Worm (Caenorhabditis elegans) whole organism, L4 larva: Measurements from ENCODE around the gene C01F1.6.

Source experiments
- D1046.2 ChIP-seq: fragments of 200-800 bp; sonication (Bioruptor generic); IDR thresholded peaks from 2 replicates; pipeline ENCODE4 v1.3.6; 2022; ENCODE audit warnings: missing genetic modification characterization, missing compliant biosample characterization
- F44E2.7 ChIP-seq: fragments of 200-800 bp; sonication (Bioruptor generic); IDR thresholded peaks from 2 replicates; pipeline ENCODE4 v2.1.2; 2022; ENCODE audit warnings: missing genetic modification characterization, missing compliant biosample characterization
- T20F7.1 ChIP-seq: fragments of 200-800 bp; sonication (Bioruptor generic); optimal IDR thresholded peaks from 2 replicates; lab custom pipeline; 2018; ENCODE audit warnings: mild to moderate bottlenecking, missing genetic modification characterization, missing compliant biosample characterization
- T26A8.4 ChIP-seq: fragments of 200-800 bp; sonication (Bioruptor generic); IDR thresholded peaks from 2 replicates; pipeline ENCODE4 v1.3.6; 2022; ENCODE audit warnings: missing genetic modification characterization, missing compliant biosample characterization
- Y48G9A.11 ChIP-seq: fragments of 200-800 bp; sonication (Bioruptor generic); IDR thresholded peaks from 2 replicates; pipeline ENCODE4 v1.3.6; 2022; ENCODE audit warnings: missing genetic modification reagents, missing genetic modification characterization, missing compliant biosample characterization
- ZK337.2 ChIP-seq: fragments of 200-800 bp; sonication (Bioruptor generic); IDR thresholded peaks from 2 replicates; pipeline ENCODE4 v1.3.6; 2022; ENCODE audit warnings: missing genetic modification reagents, missing genetic modification characterization, missing compliant biosample characterization
- ZK546.5 ChIP-seq, 2 experiments: sonication (generic microtip); optimal IDR thresholded peaks; 2 replicates each; lab custom pipeline; 2017; ENCODE audit warnings: missing biosample characterization in 2 of 2, missing genetic modification characterization in 2 of 2
- ama-1 ChIP-seq: fragments of 150-350 bp; optimal IDR thresholded peaks from 2 replicates; lab custom pipeline; 2014; ENCODE audit warnings: inconsistent platforms, mixed read lengths
- ceh-44 ChIP-seq: fragments of 200-800 bp; sonication (Bioruptor generic); IDR thresholded peaks from 2 replicates; pipeline ENCODE4 v1.3.6; 2022; ENCODE audit warnings: missing genetic modification reagents, missing genetic modification characterization, missing compliant biosample characterization
- daf-16 ChIP-seq, 3 experiments: sonication (generic microtip); optimal IDR thresholded peaks; 2 replicates each; lab custom pipeline; 2016 to 2017; ENCODE audit warnings: missing genetic modification characterization in 3 of 3, missing genetic modification reagents in 3 of 3, mild to moderate bottlenecking in 2 of 3, missing compliant biosample characterization in 2 of 3, missing biosample characterization in 1 of 3, moderate library complexity in 1 of 3
- daf-8 ChIP-seq: fragments of 200-800 bp; sonication (Bioruptor generic); IDR thresholded peaks from 2 replicates; pipeline ENCODE4 v1.3.6; 2022; ENCODE audit warnings: missing genetic modification characterization, missing compliant biosample characterization
- dmd-6 ChIP-seq: fragments of 200-800 bp; sonication (Bioruptor generic); IDR thresholded peaks from 2 replicates; pipeline ENCODE4 v1.3.6; 2022; ENCODE audit warnings: missing genetic modification reagents, missing genetic modification characterization, missing compliant biosample characterization
- duxl-1 ChIP-seq: sonication (generic microtip); optimal IDR thresholded peaks from 2 replicates; lab custom pipeline; 2016; ENCODE audit warnings: mild to moderate bottlenecking, missing genetic modification characterization, moderate library complexity, missing compliant biosample characterization; ENCODE audit not compliant: poor library complexity
- egl-27 ChIP-seq: sonication (generic microtip); optimal IDR thresholded peaks from 3 replicates; lab custom pipeline; 2017; ENCODE audit warnings: missing biosample characterization, missing genetic modification reagents, missing genetic modification characterization
- egl-43 ChIP-seq: fragments of 200-800 bp; sonication (Bioruptor generic); IDR thresholded peaks from 2 replicates; pipeline ENCODE4 v1.3.6; 2022; ENCODE audit warnings: missing genetic modification reagents, missing genetic modification characterization, missing compliant biosample characterization
- fkh-10 ChIP-seq: fragments of 150-350 bp; optimal IDR thresholded peaks from 2 replicates; lab custom pipeline; 2014; ENCODE audit warnings: missing biosample characterization, missing genetic modification reagents, missing genetic modification characterization
- gei-8 ChIP-seq: fragments of 200-800 bp; sonication (Bioruptor generic); optimal IDR thresholded peaks from 2 replicates; lab custom pipeline; 2018; ENCODE audit warnings: mild to moderate bottlenecking, missing genetic modification characterization, missing compliant biosample characterization
- hlh-11 ChIP-seq: fragments of 200-800 bp; sonication (Bioruptor generic); optimal IDR thresholded peaks from 2 replicates; lab custom pipeline; 2018; ENCODE audit warnings: mild to moderate bottlenecking, missing genetic modification characterization, missing compliant biosample characterization
- hlh-30 ChIP-seq: sonication (generic microtip); optimal IDR thresholded peaks from 2 replicates; lab custom pipeline; 2017; ENCODE audit warnings: antibody characterized with exemption, mild to moderate bottlenecking, missing genetic modification characterization, missing compliant biosample characterization; ENCODE audit not compliant: insufficient read depth
- hmg-1.1 ChIP-seq: fragments of 200-800 bp; sonication (Bioruptor generic); IDR thresholded peaks from 2 replicates; pipeline ENCODE4 v1.3.6; 2022; ENCODE audit warnings: missing genetic modification reagents, missing genetic modification characterization, missing compliant biosample characterization
- jun-1 ChIP-seq: fragments of 150-350 bp; optimal IDR thresholded peaks from 2 replicates; lab custom pipeline; 2014; ENCODE audit warnings: missing biosample characterization, missing genetic modification reagents, missing genetic modification characterization
- lim-7 ChIP-seq: fragments of 200-800 bp; sonication (Bioruptor generic); IDR thresholded peaks from 2 replicates; pipeline ENCODE4 v1.3.6; 2022; ENCODE audit warnings: missing genetic modification characterization, missing compliant biosample characterization
- lin-1 ChIP-seq: fragments of 200-800 bp; sonication (Bioruptor generic); IDR thresholded peaks from 2 replicates; pipeline ENCODE4 v1.3.6; 2022; ENCODE audit warnings: missing genetic modification reagents, missing genetic modification characterization, missing compliant biosample characterization
- lin-38 ChIP-seq: fragments of 200-800 bp; sonication (Bioruptor generic); IDR thresholded peaks from 2 replicates; pipeline ENCODE4 v1.3.6; 2022; ENCODE audit warnings: missing genetic modification reagents, missing genetic modification characterization, missing compliant biosample characterization
- lin-39 ChIP-seq: fragments of 150-350 bp; optimal IDR thresholded peaks from 2 replicates; lab custom pipeline; 2014; ENCODE audit warnings: missing biosample characterization, missing genetic modification reagents, missing genetic modification characterization
- mdt-29 ChIP-seq: fragments of 200-800 bp; sonication (Bioruptor generic); IDR thresholded peaks from 2 replicates; pipeline ENCODE4 v1.3.6; 2022; ENCODE audit warnings: missing genetic modification reagents, missing genetic modification characterization, missing compliant biosample characterization
- mes-2 ChIP-seq: sonication (generic microtip); optimal IDR thresholded peaks from 2 replicates; lab custom pipeline; 2016; ENCODE audit warnings: missing genotype, mild to moderate bottlenecking, missing genetic modification characterization, missing compliant biosample characterization; ENCODE audit not compliant: poor library complexity, severe bottlenecking
- mxl-3 ChIP-seq: fragments of 200-800 bp; sonication (Bioruptor generic); optimal IDR thresholded peaks from 2 replicates; lab custom pipeline; 2018; ENCODE audit warnings: mild to moderate bottlenecking, missing genetic modification characterization, missing compliant biosample characterization
- nhr-102 ChIP-seq: sonication (generic microtip); optimal IDR thresholded peaks from 2 replicates; lab custom pipeline; 2016; ENCODE audit warnings: mild to moderate bottlenecking, missing genetic modification characterization, moderate library complexity, missing compliant biosample characterization
- nhr-111 ChIP-seq: fragments of 200-800 bp; sonication (Bioruptor generic); optimal IDR thresholded peaks from 2 replicates; lab custom pipeline; 2018; ENCODE audit warnings: mild to moderate bottlenecking, missing genetic modification characterization, missing compliant biosample characterization
- nhr-237 ChIP-seq: sonication (generic microtip); optimal IDR thresholded peaks from 2 replicates; lab custom pipeline; 2017; ENCODE audit warnings: missing biosample characterization, missing genetic modification characterization
- nhr-25 ChIP-seq: sonication (generic microtip); optimal IDR thresholded peaks from 2 replicates; lab custom pipeline; 2017; ENCODE audit warnings: missing genetic modification characterization, mild to moderate bottlenecking, missing compliant biosample characterization, antibody characterized with exemption, moderate library complexity, borderline replicate concordance; ENCODE audit not compliant: insufficient read depth
- nhr-48 ChIP-seq: sonication (generic microtip); optimal IDR thresholded peaks from 2 replicates; lab custom pipeline; 2016; ENCODE audit warnings: mild to moderate bottlenecking, missing genetic modification characterization, missing compliant biosample characterization
- nhr-6 ChIP-seq: fragments of 150-350 bp; optimal IDR thresholded peaks from 2 replicates; lab custom pipeline; 2014; ENCODE audit warnings: missing biosample characterization, missing genetic modification characterization
- nhr-76 ChIP-seq: fragments of 150-350 bp; optimal IDR thresholded peaks from 2 replicates; lab custom pipeline; 2014; ENCODE audit warnings: missing biosample characterization, missing genetic modification characterization
- php-3 ChIP-seq: fragments of 200-800 bp; sonication (Bioruptor generic); IDR thresholded peaks from 2 replicates; pipeline ENCODE4 v1.3.6; 2022; ENCODE audit warnings: missing genetic modification reagents, missing genetic modification characterization, missing compliant biosample characterization
- pqm-1 ChIP-seq: sonication (generic microtip); optimal IDR thresholded peaks from 2 replicates; lab custom pipeline; 2017; ENCODE audit warnings: missing biosample characterization, missing genetic modification characterization
- saeg-2 ChIP-seq: fragments of 200-800 bp; sonication (Bioruptor generic); IDR thresholded peaks from 2 replicates; pipeline ENCODE4 v1.3.6; 2022; ENCODE audit warnings: missing genetic modification reagents, missing genetic modification characterization, missing compliant biosample characterization
- sdz-12 ChIP-seq: fragments of 200-800 bp; sonication (Bioruptor generic); optimal IDR thresholded peaks from 2 replicates; lab custom pipeline; 2018; ENCODE audit warnings: mild to moderate bottlenecking, missing genetic modification characterization, missing compliant biosample characterization
- snpc-4 ChIP-seq: fragments of 150-350 bp; optimal IDR thresholded peaks from 2 replicates; lab custom pipeline; 2014; ENCODE audit warnings: missing biosample characterization, missing genetic modification characterization
- spr-1 ChIP-seq: sonication (generic microtip); optimal IDR thresholded peaks from 2 replicates; lab custom pipeline; 2016; ENCODE audit warnings: mild to moderate bottlenecking, missing genetic modification characterization, missing compliant biosample characterization
- spr-3 ChIP-seq: fragments of 200-800 bp; sonication (Bioruptor generic); optimal IDR thresholded peaks from 2 replicates; lab custom pipeline; 2018; ENCODE audit warnings: mild to moderate bottlenecking, missing genetic modification characterization, missing compliant biosample characterization
- tra-1 ChIP-seq: fragments of 200-800 bp; sonication (Bioruptor generic); IDR thresholded peaks from 2 replicates; pipeline ENCODE4 v1.3.6; 2022; ENCODE audit warnings: missing genetic modification reagents, missing genetic modification characterization, missing compliant biosample characterization
- unc-130 ChIP-seq: sonication (generic microtip); optimal IDR thresholded peaks from 2 replicates; lab custom pipeline; 2016; ENCODE audit warnings: missing genetic modification reagents, missing genetic modification characterization, missing compliant biosample characterization
- vab-7 ChIP-seq: fragments of 200-800 bp; sonication (Bioruptor generic); IDR thresholded peaks from 2 replicates; pipeline ENCODE4 v1.3.6; 2022; ENCODE audit warnings: missing genetic modification reagents, missing genetic modification characterization, missing compliant biosample characterization
- zfp-3 ChIP-seq: fragments of 200-800 bp; sonication (Bioruptor generic); conservative IDR thresholded peaks from 2 replicates; pipeline ENCODE4 v1.3.6; 2022; ENCODE audit warnings: missing genetic modification reagents, missing genetic modification characterization, missing compliant biosample characterization
- zip-11 ChIP-seq: fragments of 200-800 bp; sonication (Bioruptor generic); IDR thresholded peaks from 2 replicates; pipeline ENCODE4 v1.3.6; 2022; ENCODE audit warnings: missing genetic modification characterization, missing compliant biosample characterization
- ztf-11 ChIP-seq: fragments of 150-350 bp; optimal IDR thresholded peaks from 2 replicates; lab custom pipeline; 2014; ENCODE audit warnings: missing biosample characterization, missing genetic modification characterization

The C01F1.6 gene

DNA sequence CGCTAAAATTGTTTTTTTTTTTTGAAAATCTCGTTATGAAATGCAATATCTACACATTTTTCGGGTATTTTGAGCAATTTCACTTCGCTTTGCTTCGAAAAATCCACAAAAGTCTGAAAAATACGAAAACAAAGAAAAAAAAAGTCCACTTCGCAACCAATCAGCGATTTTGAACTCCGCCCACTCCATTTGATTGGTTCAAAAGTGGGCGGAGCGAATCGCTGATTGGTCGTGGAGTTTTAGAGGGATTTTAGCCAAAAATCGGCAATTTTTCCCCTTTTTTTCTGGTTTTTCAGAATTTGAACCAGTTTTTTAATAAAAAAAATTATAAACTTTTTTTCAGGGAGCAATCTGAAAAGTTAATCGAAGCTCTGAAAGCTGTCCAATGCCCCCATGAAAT lies 49.0 kb downstream of the C01F1.6 start:
- TF ChIP-seq lin-39 (tag; lab: Kevin White, UChicago) (no peak), nhr-237 (no peak), ama-1 (no peak), lim-7 (GFP tag; lab: Robert Waterston, UW) (no peak), dmd-6 (no peak), php-3 (GFP tag; lab: Robert Waterston, UW) (no peak), nhr-25 (tag; lab: Kevin White, UChicago) (no peak), spr-1 (no peak), unc-130 (GFP tag; lab: Kevin White, UChicago) (no peak), lin-1 (GFP tag; lab: Robert Waterston, UW) (no peak), mdt-29 (no peak), vab-7 (GFP tag; lab: Robert Waterston, UW) (no peak), ceh-44 (no peak), hlh-30 (no peak), F44E2.7 (GFP tag; lab: Robert Waterston, UW) (no peak), hmg-1.1 (GFP tag; lab: Robert Waterston, UW) (no peak), mxl-3 (GFP tag; lab: Kevin White, UChicago) (no peak)

DNA sequence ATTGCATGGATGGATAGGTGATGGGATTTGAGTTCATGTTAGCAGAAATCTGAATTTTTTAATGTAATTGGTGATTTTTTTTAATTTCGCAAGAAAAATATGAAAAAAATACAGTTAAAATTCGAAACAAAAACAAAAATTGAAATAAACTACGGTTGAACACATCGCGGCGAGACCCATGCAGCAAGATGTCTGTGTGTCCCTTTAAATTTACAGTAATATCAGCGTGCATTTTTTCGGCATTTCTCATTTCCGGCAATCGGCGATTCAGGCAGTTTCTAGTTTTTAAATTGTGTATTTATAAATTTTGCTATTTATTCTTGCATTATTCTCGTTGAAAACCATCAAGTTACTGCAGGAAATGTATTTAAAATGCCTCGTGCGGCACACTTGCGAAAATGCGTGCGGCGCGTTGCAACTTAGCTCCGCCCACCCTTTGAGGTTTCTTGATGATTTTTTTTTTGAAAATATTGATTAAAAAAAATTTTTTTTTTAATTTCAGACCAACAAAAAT lies 50.3 kb downstream of the C01F1.6 start, which contains the start of the genes fbxc-44 and C16A11.2:
Gene fbxc-44 (minus strand): TSS at position 51 of the 514 bp plus-strand sequence.
Gene C16A11.2 (plus strand): TSS at position 503 of the 514 bp plus-strand sequence.
- TF ChIP-seq ZK546.5 (tag; optimal IDR thresholded peaks at IDR 0.05; lab: Kevin White, UChicago) (no peak), F44E2.7 (GFP tag; lab: Robert Waterston, UW) (no peak), nhr-111 (GFP tag; lab: Kevin White, UChicago) (no peak), hmg-1.1 (GFP tag; lab: Robert Waterston, UW) (peak; percentile 59), gei-8 (GFP tag; lab: Kevin White, UChicago) (no peak), fkh-10 (GFP tag; lab: Kevin White, UChicago) (no peak), spr-1 (no peak), D1046.2 (GFP tag; lab: Robert Waterston, UW) (no peak), saeg-2 (GFP tag; lab: Robert Waterston, UW) (no peak), hlh-30 (no peak), ZK337.2 (no peak), duxl-1 (tag; lab: Kevin White, UChicago) (no peak), zip-11 (GFP tag; lab: Robert Waterston, UW) (no peak), nhr-102 (tag; lab: Kevin White, UChicago) (no peak), egl-27 (no peak), egl-43 (no peak), zfp-3 (GFP tag; lab: Robert Waterston, UW) (no peak), daf-16 (GFP tag; optimal IDR thresholded peaks at IDR 0.05; lab: Kevin White, UChicago) (peak in 1 of 2 experiments; percentile 3), daf-16 (tag; optimal IDR thresholded peaks at IDR 0.05; lab: Kevin White, UChicago) (peak; percentile 32), lin-39 (tag; lab: Kevin White, UChicago) (no peak), nhr-48 (tag; lab: Kevin White, UChicago) (no peak), nhr-76 (tag; lab: Kevin White, UChicago) (no peak), ceh-44 (no peak), T20F7.1 (no peak), mes-2 (tag; lab: Kevin White, UChicago) (peak; percentile 90), ztf-11 (tag; lab: Kevin White, UChicago) (no peak), pqm-1 (tag; lab: Kevin White, UChicago) (no peak), spr-3 (no peak), daf-8 (GFP tag; lab: Robert Waterston, UW) (no peak), sdz-12 (GFP tag; lab: Kevin White, UChicago) (no peak), nhr-25 (tag; lab: Kevin White, UChicago) (no peak), T26A8.4 (GFP tag; lab: Robert Waterston, UW) (no peak), lin-38 (peak; percentile 64), hlh-11 (tag; lab: Kevin White, UChicago) (no peak), Y48G9A.11 (GFP tag; lab: Robert Waterston, UW) (0 out of 2 replicates have a peak, but pooled peaks have one; percentile 14), snpc-4 (no peak), nhr-6 (tag; lab: Kevin White, UChicago) (no peak), jun-1 (tag; lab: Kevin White, UChicago) (no peak), tra-1 (GFP tag; lab: Robert Waterston, UW) (no peak)
